Worm (Caenorhabditis elegans): ENCODE results near the gene obr-3.

DNA sequence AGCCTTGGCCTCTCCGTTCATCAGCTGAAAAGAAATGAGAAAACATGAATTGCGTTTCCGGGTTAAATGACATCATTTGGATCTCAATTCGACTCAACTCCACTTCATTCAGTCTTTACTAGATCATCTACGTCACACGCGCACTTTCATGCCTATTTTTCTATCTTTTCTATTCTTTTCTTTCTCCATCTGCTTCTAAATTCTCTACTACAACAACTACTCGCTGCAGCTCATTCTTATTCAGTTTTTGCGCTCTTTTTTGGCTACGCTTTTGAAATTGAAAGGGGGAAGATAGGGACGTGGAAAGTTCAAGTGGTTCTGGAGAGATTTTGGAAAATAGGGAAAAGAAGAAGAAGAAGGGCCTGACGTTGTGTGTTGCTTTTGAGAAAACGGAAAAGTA lies 41.1 kb downstream of the obr-3 start:
- TF ChIP-seq egrh-3 (GFP tag; IDR thresholded peaks at IDR 0.05) (no peak), hmg-1.2 (GFP tag; IDR thresholded peaks at IDR 0.05) (no peak)
